Fruit fly (Drosophila melanogaster): Measurements from ENCODE around the gene Sgp.

Gene Sgp

dm6 chr2L:8552472-8552871, 33.0 kb downstream of the Sgp start:
- TF ChIP-seq cic (GFP tag; optimal IDR thresholded peaks at IDR 0.05): no peak
- TF ChIP-seq pad (GFP tag; optimal IDR thresholded peaks at IDR 0.05): no peak
- no peak for TF ChIP-seq CG33017 (tag; optimal IDR thresholded peaks at IDR 0.05)
- TF ChIP-seq CG11617 (GFP tag; optimal IDR thresholded peaks at IDR 0.05): no peak
- TF ChIP-seq bab1 (GFP tag; optimal IDR thresholded peaks at IDR 0.05): no peak
- TF ChIP-seq ovo (GFP tag; optimal IDR thresholded peaks at IDR 0.05): no peak

dm6 chr2L:8553789-8554626, 34.5 kb downstream of the Sgp start:
- TF ChIP-seq toe (GFP tag; optimal IDR thresholded peaks at IDR 0.05): no peak
- no peak for TF ChIP-seq Clk (GFP tag; optimal IDR thresholded peaks at IDR 0.05)
- TF ChIP-seq ovo (GFP tag; optimal IDR thresholded peaks at IDR 0.05): no peak
- TF ChIP-seq CG7045 (GFP tag; optimal IDR thresholded peaks at IDR 0.05): no peak
- no peak for TF ChIP-seq pad (GFP tag; optimal IDR thresholded peaks at IDR 0.05)
- no peak for TF ChIP-seq tj (GFP tag; optimal IDR thresholded peaks at IDR 0.05)
- TF ChIP-seq CG12768 (GFP tag; optimal IDR thresholded peaks at IDR 0.05): no peak
- no peak for TF ChIP-seq CG11617 (GFP tag; optimal IDR thresholded peaks at IDR 0.05)
- TF ChIP-seq CG5204 (GFP tag; optimal IDR thresholded peaks at IDR 0.05): no peak
- TF ChIP-seq kay (GFP tag; ENCODE audit: borderline replicate concordance): no peak
- no peak for TF ChIP-seq cnc (optimal IDR thresholded peaks at IDR 0.05)

dm6 chr2L:8556207-8556606, 36.7 kb downstream of the Sgp start:
- TF ChIP-seq CG1620 (GFP tag; optimal IDR thresholded peaks at IDR 0.05): no peak
- no peak for TF ChIP-seq kay (GFP tag; ENCODE audit: borderline replicate concordance)
- TF ChIP-seq cnc (optimal IDR thresholded peaks at IDR 0.05): no peak
- no peak for TF ChIP-seq CG33017 (tag; optimal IDR thresholded peaks at IDR 0.05)

dm6 chr2L:8570408-8571072, 51.0 kb downstream of the Sgp start:
- TF ChIP-seq tj (GFP tag; optimal IDR thresholded peaks at IDR 0.05) (no peak), CG14711 (tag; optimal IDR thresholded peaks at IDR 0.05) (no peak), cic (GFP tag; optimal IDR thresholded peaks at IDR 0.05) (peak; percentile 44), CG11617 (GFP tag; optimal IDR thresholded peaks at IDR 0.05) (no peak), cnc (optimal IDR thresholded peaks at IDR 0.05) (no peak), Crg-1 (GFP tag; optimal IDR thresholded peaks at IDR 0.05) (no peak), kay (GFP tag; ENCODE audit: borderline replicate concordance) (peak; percentile 85), Mnt (GFP tag; optimal IDR thresholded peaks at IDR 0.05) (no peak), CG12768 (GFP tag; optimal IDR thresholded peaks at IDR 0.05) (peak; percentile 38), CG33017 (tag; optimal IDR thresholded peaks at IDR 0.05) (no peak), Hr96 (GFP tag; optimal IDR thresholded peaks at IDR 0.05) (no peak), pad (GFP tag; optimal IDR thresholded peaks at IDR 0.05) (peak; percentile 14), CG1620 (GFP tag; optimal IDR thresholded peaks at IDR 0.05) (no peak), CG5204 (GFP tag; optimal IDR thresholded peaks at IDR 0.05) (no peak), ovo (GFP tag; optimal IDR thresholded peaks at IDR 0.05) (no peak), bab1 (GFP tag; optimal IDR thresholded peaks at IDR 0.05) (no peak), CG7045 (GFP tag; optimal IDR thresholded peaks at IDR 0.05) (peak; percentile 39), Clk (GFP tag; optimal IDR thresholded peaks at IDR 0.05) (no peak), toe (GFP tag; optimal IDR thresholded peaks at IDR 0.05) (no peak), CG7101 (tag; optimal IDR thresholded peaks at IDR 0.05) (peak; percentile 41)

Data from whole organism, adult.